Fruit fly (Drosophila melanogaster) whole organism, embryonic: ENCODE results near the gene CG7739.

ENCODE experiments used
- Bteb2 ChIP-seq: fragments of 200-800 bp; sonication (Bioruptor generic); optimal IDR thresholded peaks from 2 replicates; lab custom pipeline; 2016; ENCODE audit warnings: missing biosample characterization, missing genetic modification characterization
- CG10147 ChIP-seq: fragments of 200-800 bp; sonication (Bioruptor generic); optimal IDR thresholded peaks from 2 replicates; lab custom pipeline; 2019; ENCODE audit warnings: missing biosample characterization, mild to moderate bottlenecking, missing genetic modification characterization, moderate library complexity
- CG1024 ChIP-seq: fragments of 200-800 bp; sonication (Bioruptor generic); IDR thresholded peaks from 2 replicates; pipeline ENCODE4 v1.3.6; 2022; ENCODE audit warnings: missing biosample characterization, missing genetic modification characterization
- CG10431 ChIP-seq: fragments of 200-800 bp; sonication (Bioruptor generic); optimal IDR thresholded peaks from 3 replicates; lab custom pipeline; 2018; ENCODE audit warnings: missing biosample characterization, mild to moderate bottlenecking, missing genetic modification characterization
- CG11695 ChIP-seq: fragments of 200-800 bp; sonication (Bioruptor generic); IDR thresholded peaks from 3 replicates; pipeline ENCODE4 v1.3.6; 2022; ENCODE audit warnings: missing biosample characterization, missing genetic modification characterization
- CG13894 ChIP-seq: fragments of 200-800 bp; sonication (Bioruptor generic); optimal IDR thresholded peaks from 3 replicates; lab custom pipeline; 2018; ENCODE audit warnings: missing biosample characterization, mild to moderate bottlenecking, missing genetic modification characterization, moderate library complexity
- CG17385 ChIP-seq: fragments of 200-800 bp; sonication (Bioruptor generic); optimal IDR thresholded peaks from 3 replicates; lab custom pipeline; 2018; ENCODE audit warnings: missing biosample characterization, mild to moderate bottlenecking, missing genetic modification characterization
- CG2202 ChIP-seq: fragments of 200-800 bp; sonication (Bioruptor generic); optimal IDR thresholded peaks from 2 replicates; lab custom pipeline; 2018; ENCODE audit warnings: missing biosample characterization, mild to moderate bottlenecking, missing genetic modification characterization
- CG2678 ChIP-seq: fragments of 200-800 bp; sonication (Bioruptor generic); optimal IDR thresholded peaks from 3 replicates; lab custom pipeline; 2019; ENCODE audit warnings: missing biosample characterization, mild to moderate bottlenecking, missing genetic modification characterization, moderate library complexity
- CG30403 ChIP-seq: fragments of 200-800 bp; sonication (Bioruptor generic); optimal IDR thresholded peaks from 3 replicates; lab custom pipeline; 2016; ENCODE audit warnings: missing biosample characterization, missing genetic modification characterization
- CG3407 ChIP-seq: fragments of 200-800 bp; sonication (Bioruptor generic); optimal IDR thresholded peaks from 2 replicates; lab custom pipeline; 2018; ENCODE audit warnings: missing biosample characterization, mild to moderate bottlenecking, missing genetic modification characterization
- CG4617 ChIP-seq: fragments of 200-800 bp; sonication (Bioruptor generic); optimal IDR thresholded peaks from 3 replicates; lab custom pipeline; 2016; ENCODE audit warnings: missing biosample characterization, missing genetic modification characterization, borderline replicate concordance
- CG6254 ChIP-seq: fragments of 200-800 bp; sonication (Bioruptor generic); optimal IDR thresholded peaks from 3 replicates; lab custom pipeline; 2017; ENCODE audit warnings: mild to moderate bottlenecking, missing biosample characterization, missing genetic modification reagents, missing genetic modification characterization
- CG9437 ChIP-seq: fragments of 200-800 bp; sonication (Bioruptor generic); optimal IDR thresholded peaks from 2 replicates; lab custom pipeline; 2018; ENCODE audit warnings: missing biosample characterization, mild to moderate bottlenecking, missing genetic modification characterization
- CG9797 ChIP-seq: fragments of 200-800 bp; sonication (Bioruptor generic); optimal IDR thresholded peaks from 3 replicates; lab custom pipeline; 2018; ENCODE audit warnings: missing biosample characterization, mild to moderate bottlenecking, missing genetic modification characterization
- CG9932 ChIP-seq: fragments of 200-800 bp; sonication (Bioruptor generic); IDR thresholded peaks from 2 replicates; pipeline ENCODE4 v1.3.6; 2022; ENCODE audit warnings: missing biosample characterization, missing genetic modification characterization
- Camta ChIP-seq: fragments of 200-800 bp; sonication (Bioruptor generic); optimal IDR thresholded peaks from 2 replicates; lab custom pipeline; 2016; ENCODE audit warnings: missing biosample characterization, missing genetic modification characterization
- CrebB ChIP-seq: fragments of 200-800 bp; sonication (Bioruptor generic); optimal IDR thresholded peaks from 3 replicates; lab custom pipeline; 2018; ENCODE audit warnings: missing biosample characterization, mild to moderate bottlenecking, missing genetic modification characterization
- Gsc ChIP-seq: fragments of 200-800 bp; sonication (Bioruptor generic); IDR thresholded peaks from 2 replicates; pipeline ENCODE4 v1.3.6; 2022; ENCODE audit warnings: missing biosample characterization, missing genetic modification characterization
- HmgD ChIP-seq: fragments of 200-800 bp; sonication (Bioruptor generic); optimal IDR thresholded peaks from 3 replicates; lab custom pipeline; 2016; ENCODE audit warnings: missing biosample characterization, missing genetic modification characterization
- Hsf ChIP-seq: fragments of 200-800 bp; sonication (Bioruptor generic); optimal IDR thresholded peaks from 3 replicates; lab custom pipeline; 2016; ENCODE audit warnings: missing biosample characterization, missing genetic modification characterization
- Jarid2 ChIP-seq: fragments of 200-800 bp; sonication (Bioruptor generic); optimal IDR thresholded peaks from 3 replicates; lab custom pipeline; 2017; ENCODE audit warnings: mild to moderate bottlenecking, missing biosample characterization, missing genetic modification reagents, missing genetic modification characterization
- MBD-R2 ChIP-seq: fragments of 200-800 bp; sonication (Bioruptor generic); IDR thresholded peaks from 2 replicates; pipeline ENCODE4 v1.3.6; 2022; ENCODE audit warnings: missing biosample characterization, missing genetic modification characterization
- Myb ChIP-seq: fragments of 200-800 bp; sonication (Bioruptor generic); optimal IDR thresholded peaks from 2 replicates; lab custom pipeline; 2016; ENCODE audit warnings: missing biosample characterization, missing genetic modification characterization
- Rfx ChIP-seq: fragments of 200-800 bp; sonication (Bioruptor generic); IDR thresholded peaks from 2 replicates; pipeline ENCODE4 v1.3.6; 2022; ENCODE audit warnings: missing biosample characterization, missing genetic modification characterization
- al ChIP-seq: fragments of 200-800 bp; sonication (Bioruptor generic); IDR thresholded peaks from 2 replicates; pipeline ENCODE4 v1.3.6; 2022; ENCODE audit warnings: missing biosample characterization, missing genetic modification characterization
- amos ChIP-seq: fragments of 200-800 bp; sonication (Bioruptor generic); IDR thresholded peaks from 2 replicates; pipeline ENCODE4 v1.3.6; 2022; ENCODE audit warnings: missing biosample characterization, missing genetic modification characterization; ENCODE audit not compliant: partially characterized antibody
- ap ChIP-seq: fragments of 200-800 bp; sonication (Bioruptor generic); IDR thresholded peaks from 2 replicates; pipeline ENCODE4 v1.3.6; 2022; ENCODE audit warnings: missing biosample characterization, missing genetic modification characterization
- chif ChIP-seq, 2 experiments: fragments of 200-800 bp; sonication (Bioruptor generic); optimal IDR thresholded peaks; 3 replicates each; lab custom pipeline; 2016; ENCODE audit warnings: missing biosample characterization in 2 of 2, missing genetic modification characterization in 2 of 2
- dpn ChIP-seq, 2 experiments: fragments of 200-800 bp; sonication (Bioruptor generic); optimal IDR thresholded peaks; 3 replicates each; lab custom pipeline; 2016; ENCODE audit warnings: missing biosample characterization in 2 of 2, missing genetic modification characterization in 2 of 2
- emc ChIP-seq: fragments of 200-800 bp; sonication (Bioruptor generic); optimal IDR thresholded peaks from 2 replicates; lab custom pipeline; 2016; ENCODE audit warnings: missing biosample characterization, missing genetic modification characterization
- fd3F ChIP-seq: fragments of 200-800 bp; sonication (Bioruptor generic); optimal IDR thresholded peaks from 2 replicates; lab custom pipeline; 2018; ENCODE audit warnings: missing biosample characterization, mild to moderate bottlenecking, missing genetic modification characterization, moderate library complexity
- fd64A ChIP-seq: fragments of 200-800 bp; sonication (Bioruptor generic); optimal IDR thresholded peaks from 3 replicates; lab custom pipeline; 2018; ENCODE audit warnings: missing biosample characterization, mild to moderate bottlenecking, missing genetic modification characterization
- gsb-n ChIP-seq: fragments of 200-800 bp; sonication (Bioruptor generic); optimal IDR thresholded peaks from 3 replicates; lab custom pipeline; 2018; ENCODE audit warnings: missing biosample characterization, mild to moderate bottlenecking, missing genetic modification characterization
- hbn ChIP-seq: fragments of 200-800 bp; sonication (Bioruptor generic); IDR thresholded peaks from 2 replicates; pipeline ENCODE4 v1.3.6; 2022; ENCODE audit warnings: missing biosample characterization, missing genetic modification characterization; ENCODE audit not compliant: partially characterized antibody
- lbe ChIP-seq: fragments of 200-800 bp; sonication (Bioruptor generic); optimal IDR thresholded peaks from 2 replicates; lab custom pipeline; 2016; ENCODE audit warnings: missing biosample characterization, mild to moderate bottlenecking, missing genetic modification characterization
- lmd ChIP-seq: fragments of 200-800 bp; sonication (Bioruptor generic); IDR thresholded peaks from 2 replicates; pipeline ENCODE4 v1.3.6; 2022; ENCODE audit warnings: missing biosample characterization, missing genetic modification characterization
- mld ChIP-seq: fragments of 200-800 bp; sonication (Bioruptor generic); IDR thresholded peaks from 3 replicates; pipeline ENCODE4 v1.3.6; 2022; ENCODE audit warnings: missing biosample characterization, missing genetic modification characterization; ENCODE audit not compliant: partially characterized antibody
- psq ChIP-seq: fragments of 200-800 bp; sonication (Bioruptor generic); optimal IDR thresholded peaks from 2 replicates; lab custom pipeline; 2017; ENCODE audit warnings: missing biosample characterization, missing genetic modification characterization
- sd ChIP-seq: fragments of 200-800 bp; sonication (Bioruptor generic); optimal IDR thresholded peaks from 3 replicates; lab custom pipeline; 2018; ENCODE audit warnings: missing biosample characterization, mild to moderate bottlenecking, missing genetic modification characterization, moderate library complexity
- sim ChIP-seq: fragments of 200-800 bp; sonication (Bioruptor generic); IDR thresholded peaks from 2 replicates; pipeline ENCODE4 v1.3.6; 2022; ENCODE audit warnings: missing biosample characterization, missing genetic modification characterization
- slbo ChIP-seq: fragments of 200-800 bp; sonication (Bioruptor generic); IDR thresholded peaks from 2 replicates; pipeline ENCODE4 v1.3.6; 2022; ENCODE audit warnings: missing biosample characterization, missing genetic modification characterization
- slou ChIP-seq: fragments of 200-800 bp; sonication (Bioruptor generic); optimal IDR thresholded peaks from 3 replicates; lab custom pipeline; 2016; ENCODE audit warnings: missing biosample characterization, missing genetic modification characterization
- sna ChIP-seq: fragments of 200-800 bp; sonication (Bioruptor generic); IDR thresholded peaks from 2 replicates; pipeline ENCODE4 v1.3.6; 2022; ENCODE audit warnings: missing biosample characterization, missing genetic modification characterization; ENCODE audit not compliant: partially characterized antibody
- so ChIP-seq: fragments of 200-800 bp; sonication (Bioruptor generic); IDR thresholded peaks from 3 replicates; pipeline ENCODE4 v1.3.6; 2022; ENCODE audit warnings: missing biosample characterization, missing genetic modification characterization
- sr ChIP-seq: fragments of 200-800 bp; sonication (Bioruptor generic); IDR thresholded peaks from 3 replicates; pipeline ENCODE4 v1.3.6; 2022; ENCODE audit warnings: missing biosample characterization, missing genetic modification characterization
- tin ChIP-seq: fragments of 200-800 bp; sonication (Bioruptor generic); optimal IDR thresholded peaks from 3 replicates; lab custom pipeline; 2016; ENCODE audit warnings: missing biosample characterization, missing genetic modification characterization
- tll ChIP-seq, 2 experiments: fragments of 200-800 bp in 1 of 2; fragments of >200 bp in 1 of 2; sonication (Bioruptor generic) in 1 of 2; optimal IDR thresholded peaks; 2 replicates each; lab custom pipeline; 2017 to 2019; ENCODE audit warnings: missing biosample characterization in 2 of 2, missing genetic modification characterization in 2 of 2, mild to moderate bottlenecking in 1 of 2, moderate library complexity in 1 of 2
- unpg ChIP-seq: fragments of 200-800 bp; sonication (Bioruptor generic); optimal IDR thresholded peaks from 3 replicates; lab custom pipeline; 2018; ENCODE audit warnings: missing biosample characterization, mild to moderate bottlenecking, missing genetic modification characterization, moderate library complexity

Gene CG7739

dm6 chr3L:15563058-15563850 is at the start of gene CG7739, which contains the start of gene SCCRO:
TSS of gene CG7739 (minus strand) at chr3L:15563065.
TSS of gene SCCRO (plus strand) at chr3L:15563427.
- TF ChIP-seq so, result no peak
- peak; percentile 61 for TF ChIP-seq unpg
- peak in 1 of 2 experiments; percentile 23 for TF ChIP-seq tll (GFP tag; optimal IDR thresholded peaks at IDR 0.05; lab: Kevin White, UChicago)
- peak; percentile 22 to 23 for TF ChIP-seq dpn (GFP tag; optimal IDR thresholded peaks at IDR 0.05; lab: Kevin White, UChicago)
- TF ChIP-seq Camta (GFP tag; lab: Kevin White, UChicago), result no peak
- peak; percentile 56 for TF ChIP-seq CG9437
- TF ChIP-seq gsb-n (tag; lab: Kevin White, UChicago), result peak; percentile 65
- no peak; the same call in 1 of the 2 replicates for TF ChIP-seq ap (GFP tag; lab: Robert Waterston, UW)
- peak; percentile 34; the same call in 1 of the 2 replicates for TF ChIP-seq hbn (GFP tag; lab: Robert Waterston, UW)
- TF ChIP-seq CrebB (tag; lab: Kevin White, UChicago), result no peak
- TF ChIP-seq HmgD, result no peak
- no peak for TF ChIP-seq CG6254 (GFP tag; lab: Kevin White, UChicago)
- TF ChIP-seq fd3F, result peak; percentile 59
- TF ChIP-seq CG4617, result peak; percentile 96
- no peak for TF ChIP-seq Bteb2 (GFP tag; lab: Kevin White, UChicago)
- TF ChIP-seq al (GFP tag; lab: Robert Waterston, UW), result peak; percentile 50; the same call in 1 of the 2 replicates
- no peak for TF ChIP-seq Myb
- no peak for TF ChIP-seq mld (GFP tag; lab: Robert Waterston, UW)
- no peak for TF ChIP-seq CG3407
- TF ChIP-seq CG9797 (GFP tag; lab: Kevin White, UChicago), result peak; percentile 49
- peak; percentile 42 for TF ChIP-seq CG17385
- TF ChIP-seq CG13894 (tag; lab: Kevin White, UChicago), result no peak
- TF ChIP-seq CG11695 (GFP tag; lab: Robert Waterston, UW), result peak; percentile 75
- no peak for TF ChIP-seq slou (GFP tag; lab: Kevin White, UChicago)
- no peak for TF ChIP-seq CG2202 (tag; lab: Kevin White, UChicago)
- TF ChIP-seq sd (tag; lab: Kevin White, UChicago), result no peak
- peak; percentile 50 for TF ChIP-seq psq (GFP tag; lab: Kevin White, UChicago)
- peak; percentile 74 for TF ChIP-seq CG2678 (tag; lab: Kevin White, UChicago)
- TF ChIP-seq Rfx, result peak; percentile 77
- no peak for TF ChIP-seq fd64A (GFP tag; lab: Kevin White, UChicago)
- TF ChIP-seq sna (GFP tag; lab: Robert Waterston, UW), result 0 out of 2 replicates have a peak, but pooled peaks have one; percentile 48
- TF ChIP-seq sim, result no peak
- TF ChIP-seq lbe (GFP tag; lab: Kevin White, UChicago), result no peak
- peak; percentile 77 for TF ChIP-seq MBD-R2 (GFP tag; lab: Robert Waterston, UW)
- peak; percentile 81 for TF ChIP-seq CG9932
- TF ChIP-seq amos (GFP tag; lab: Robert Waterston, UW), result peak; percentile 71; the same call in 1 of the 2 replicates
- peak; percentile 11 for TF ChIP-seq CG10147 (GFP tag; lab: Kevin White, UChicago)
- peak; percentile 71 for TF ChIP-seq CG30403
- TF ChIP-seq CG1024 (GFP tag; lab: Robert Waterston, UW), result peak; percentile 62; the same call in 1 of the 2 replicates
- TF ChIP-seq CG10431 (GFP tag; lab: Kevin White, UChicago), result no peak
- TF ChIP-seq lmd, result peak; percentile 61; the same call in 1 of the 2 replicates
- peak; percentile 86 for TF ChIP-seq slbo
- no peak for TF ChIP-seq sr (GFP tag; lab: Robert Waterston, UW)
- no peak for TF ChIP-seq Gsc (GFP tag; lab: Robert Waterston, UW)
- peak; percentile 0 for TF ChIP-seq Hsf (GFP tag; lab: Kevin White, UChicago)
- TF ChIP-seq emc (GFP tag; lab: Kevin White, UChicago), result no peak
- TF ChIP-seq Jarid2 (GFP tag; lab: Kevin White, UChicago), result no peak
- peak; percentile 65 for TF ChIP-seq tin (GFP tag; lab: Kevin White, UChicago)
- TF ChIP-seq chif (GFP tag; optimal IDR thresholded peaks at IDR 0.05; lab: Kevin White, UChicago), result no peak
